Fruit fly (Drosophila melanogaster) whole organism, embryonic: ENCODE measurements around the gene CG9702.
A peak's percentile ranks its signal among the peaks of the same experiment; 100 is the strongest.

Source experiments
- Antp ChIP-seq: fragments of 200-800 bp; sonication (Bioruptor generic); optimal IDR thresholded peaks from 3 replicates; lab custom pipeline; 2016; ENCODE audit warnings: missing biosample characterization, missing genetic modification characterization
- CG14441 ChIP-seq: fragments of 200-800 bp; sonication (Bioruptor generic); IDR thresholded peaks from 2 replicates; pipeline ENCODE4 v1.3.6; 2022; ENCODE audit warnings: missing biosample characterization, missing genetic modification characterization
- CG15269 ChIP-seq: fragments of 200-800 bp; sonication (Bioruptor generic); optimal IDR thresholded peaks from 2 replicates; lab custom pipeline; 2018; ENCODE audit warnings: missing biosample characterization, mild to moderate bottlenecking, missing genetic modification characterization, moderate library complexity
- CG15696 ChIP-seq: fragments of 200-800 bp; sonication (Bioruptor generic); optimal IDR thresholded peaks from 2 replicates; lab custom pipeline; 2019; ENCODE audit warnings: missing biosample characterization, mild to moderate bottlenecking, missing genetic modification characterization, moderate library complexity
- CG1603 ChIP-seq: fragments of 200-800 bp; sonication (Bioruptor generic); optimal IDR thresholded peaks from 2 replicates; lab custom pipeline; 2019; ENCODE audit warnings: missing biosample characterization, mild to moderate bottlenecking, missing genetic modification characterization, moderate library complexity
- CG17568 ChIP-seq: fragments of 200-800 bp; sonication (Bioruptor generic); optimal IDR thresholded peaks from 2 replicates; lab custom pipeline; 2018; ENCODE audit warnings: missing biosample characterization, mild to moderate bottlenecking, missing genetic modification characterization, moderate library complexity
- CG18262 ChIP-seq: fragments of 200-800 bp; optimal IDR thresholded peaks from 3 replicates; lab custom pipeline; 2019; ENCODE audit warnings: missing biosample characterization, mild to moderate bottlenecking, missing genetic modification characterization, moderate library complexity
- CG2120 ChIP-seq: fragments of 200-800 bp; sonication (Bioruptor generic); optimal IDR thresholded peaks from 3 replicates; lab custom pipeline; 2016; ENCODE audit warnings: missing biosample characterization, missing genetic modification characterization
- CG3065 ChIP-seq: fragments of 200-800 bp; sonication (Bioruptor generic); optimal IDR thresholded peaks from 2 replicates; lab custom pipeline; 2016; ENCODE audit warnings: missing biosample characterization, missing genetic modification characterization
- CG31224 ChIP-seq: fragments of 200-800 bp; sonication (Bioruptor generic); IDR thresholded peaks from 2 replicates; pipeline ENCODE4 v1.3.6; 2022; ENCODE audit warnings: missing biosample characterization, missing genetic modification characterization
- CG3163 ChIP-seq: fragments of 200-800 bp; sonication (Bioruptor generic); optimal IDR thresholded peaks from 3 replicates; lab custom pipeline; 2016; ENCODE audit warnings: missing biosample characterization, missing genetic modification characterization
- CG34376 ChIP-seq: fragments of 200-800 bp; sonication (Bioruptor generic); optimal IDR thresholded peaks from 2 replicates; lab custom pipeline; 2018; ENCODE audit warnings: missing biosample characterization, mild to moderate bottlenecking, missing genetic modification characterization
- CG4360 ChIP-seq: fragments of 200-800 bp; sonication (Bioruptor generic); IDR thresholded peaks from 2 replicates; pipeline ENCODE4 v1.3.6; 2022; ENCODE audit warnings: missing biosample characterization, missing genetic modification characterization
- CG43689 ChIP-seq: fragments of 200-800 bp; sonication (Bioruptor generic); IDR thresholded peaks from 2 replicates; pipeline ENCODE4 v1.3.6; 2022; ENCODE audit warnings: missing biosample characterization, missing genetic modification characterization
- CG4617 ChIP-seq: fragments of 200-800 bp; sonication (Bioruptor generic); optimal IDR thresholded peaks from 3 replicates; lab custom pipeline; 2016; ENCODE audit warnings: missing biosample characterization, missing genetic modification characterization, borderline replicate concordance
- CG9609 ChIP-seq: fragments of 200-800 bp; sonication (Bioruptor generic); optimal IDR thresholded peaks from 3 replicates; lab custom pipeline; 2016; ENCODE audit warnings: missing biosample characterization, missing genetic modification characterization
- CG9876 ChIP-seq: fragments of 200-800 bp; sonication (Bioruptor generic); optimal IDR thresholded peaks from 2 replicates; lab custom pipeline; 2016; ENCODE audit warnings: missing biosample characterization, missing genetic modification characterization
- Dip2 ChIP-seq: fragments of 200-800 bp; sonication (Bioruptor generic); IDR thresholded peaks from 2 replicates; pipeline ENCODE4 v1.3.6; 2022; ENCODE audit warnings: missing biosample characterization, missing genetic modification characterization
- Dll ChIP-seq: fragments of 200-800 bp; sonication (Bioruptor generic); IDR thresholded peaks from 4 replicates; pipeline ENCODE4 v1.3.6; 2022; ENCODE audit warnings: missing biosample characterization, missing genetic modification characterization; ENCODE audit not compliant: partially characterized antibody
- Fer1 ChIP-seq: fragments of 200-800 bp; sonication (Bioruptor generic); optimal IDR thresholded peaks from 2 replicates; lab custom pipeline; 2017; ENCODE audit warnings: missing biosample characterization, mild to moderate bottlenecking, missing genetic modification characterization
- Hr51 ChIP-seq, 2 experiments: fragments of 200-800 bp; sonication (Bioruptor generic); optimal IDR thresholded peaks; 2 replicates in 1 of 2; 3 replicates in 1 of 2; lab custom pipeline; 2016 to 2018; ENCODE audit warnings: missing biosample characterization in 2 of 2, missing genetic modification characterization in 2 of 2, mild to moderate bottlenecking in 1 of 2, moderate library complexity in 1 of 2
- Hsf ChIP-seq: fragments of 200-800 bp; sonication (Bioruptor generic); optimal IDR thresholded peaks from 3 replicates; lab custom pipeline; 2016; ENCODE audit warnings: missing biosample characterization, missing genetic modification characterization
- Lhr ChIP-seq: fragments of 200-800 bp; sonication (Bioruptor generic); optimal IDR thresholded peaks from 3 replicates; lab custom pipeline; 2017; ENCODE audit warnings: mild to moderate bottlenecking, missing biosample characterization, missing genetic modification reagents, missing genetic modification characterization
- Max ChIP-seq: fragments of 200-800 bp; sonication (Bioruptor generic); optimal IDR thresholded peaks from 2 replicates; lab custom pipeline; 2016; ENCODE audit warnings: missing biosample characterization, mild to moderate bottlenecking, missing genetic modification characterization
- Meics ChIP-seq: fragments of 200-800 bp; sonication (Bioruptor generic); optimal IDR thresholded peaks from 2 replicates; lab custom pipeline; 2017; ENCODE audit warnings: missing biosample characterization, mild to moderate bottlenecking, missing genetic modification characterization
- Neu2 ChIP-seq: fragments of 200-800 bp; sonication (Bioruptor generic); optimal IDR thresholded peaks from 3 replicates; lab custom pipeline; 2016; ENCODE audit warnings: missing biosample characterization, missing genetic modification characterization, borderline replicate concordance
- Nf-YC ChIP-seq: fragments of 200-800 bp; optimal IDR thresholded peaks from 3 replicates; lab custom pipeline; 2019; ENCODE audit warnings: missing biosample characterization, mild to moderate bottlenecking, missing genetic modification characterization, moderate library complexity
- Oli ChIP-seq: fragments of 200-800 bp; sonication (Bioruptor generic); optimal IDR thresholded peaks from 2 replicates; lab custom pipeline; 2018; ENCODE audit warnings: missing biosample characterization, mild to moderate bottlenecking, missing genetic modification characterization, moderate library complexity
- Opbp ChIP-seq: fragments of 200-800 bp; sonication (Bioruptor generic); IDR thresholded peaks from 3 replicates; pipeline ENCODE4 v1.3.6; 2022; ENCODE audit warnings: missing biosample characterization, missing genetic modification characterization; ENCODE audit not compliant: partially characterized antibody
- Optix ChIP-seq: fragments of 200-800 bp; sonication (Bioruptor generic); IDR thresholded peaks from 3 replicates; pipeline ENCODE4 v1.3.6; 2022; ENCODE audit warnings: missing biosample characterization, missing genetic modification characterization
- Pdp1 ChIP-seq, 2 experiments: fragments of 200-800 bp; sonication (Bioruptor generic); optimal IDR thresholded peaks; 3 replicates each; lab custom pipeline; 2016; ENCODE audit warnings: missing biosample characterization in 2 of 2, missing genetic modification characterization in 2 of 2, mild to moderate bottlenecking in 1 of 2, moderate library complexity in 1 of 2
- Poxn ChIP-seq: fragments of 200-800 bp; sonication (Bioruptor generic); IDR thresholded peaks from 2 replicates; pipeline ENCODE4 v1.3.6; 2022; ENCODE audit warnings: missing biosample characterization, missing genetic modification characterization
- TFAM ChIP-seq: fragments of 200-800 bp; sonication (Bioruptor generic); optimal IDR thresholded peaks from 2 replicates; lab custom pipeline; 2017; ENCODE audit warnings: missing biosample characterization, missing genetic modification characterization, inconsistent platforms
- ash1 ChIP-seq: fragments of 200-800 bp; sonication (Bioruptor generic); optimal IDR thresholded peaks from 2 replicates; lab custom pipeline; 2018; ENCODE audit warnings: missing biosample characterization, mild to moderate bottlenecking, missing genetic modification characterization
- dm ChIP-seq: fragments of 200-800 bp; sonication (Bioruptor generic); optimal IDR thresholded peaks from 3 replicates; lab custom pipeline; 2016; ENCODE audit warnings: missing biosample characterization, missing genetic modification characterization
- dpn ChIP-seq, 2 experiments: fragments of 200-800 bp; sonication (Bioruptor generic); optimal IDR thresholded peaks; 3 replicates each; lab custom pipeline; 2016; ENCODE audit warnings: missing biosample characterization in 2 of 2, missing genetic modification characterization in 2 of 2
- fru ChIP-seq: fragments of >200 bp; optimal IDR thresholded peaks from 2 replicates; lab custom pipeline; 2017
- fu2 ChIP-seq: fragments of 200-800 bp; sonication (Bioruptor generic); optimal IDR thresholded peaks from 2 replicates; lab custom pipeline; 2016; ENCODE audit warnings: missing biosample characterization, missing genetic modification characterization
- grau ChIP-seq: fragments of 200-800 bp; optimal IDR thresholded peaks from 3 replicates; lab custom pipeline; 2019; ENCODE audit warnings: missing biosample characterization, mild to moderate bottlenecking, missing genetic modification characterization, moderate library complexity
- hb ChIP-seq: fragments of 200-800 bp; sonication (Bioruptor generic); IDR thresholded peaks from 3 replicates; pipeline ENCODE4 v1.3.6; 2022; ENCODE audit warnings: missing biosample characterization, missing genetic modification characterization; ENCODE audit not compliant: partially characterized antibody
- lab ChIP-seq: fragments of 200-800 bp; sonication (Bioruptor generic); optimal IDR thresholded peaks from 3 replicates; lab custom pipeline; 2017; ENCODE audit warnings: missing biosample characterization, missing genetic modification characterization, mild to moderate bottlenecking, moderate library complexity, missing genetic modification reagents
- lmd ChIP-seq: fragments of 200-800 bp; sonication (Bioruptor generic); IDR thresholded peaks from 2 replicates; pipeline ENCODE4 v1.3.6; 2022; ENCODE audit warnings: missing biosample characterization, missing genetic modification characterization
- luna ChIP-seq: fragments of 200-800 bp; sonication (Bioruptor generic); optimal IDR thresholded peaks from 2 replicates; lab custom pipeline; 2016; ENCODE audit warnings: missing biosample characterization, missing genetic modification characterization
- org-1 ChIP-seq: fragments of 200-800 bp; sonication (Bioruptor generic); optimal IDR thresholded peaks from 2 replicates; lab custom pipeline; 2017; ENCODE audit warnings: missing biosample characterization, missing genetic modification characterization
- pita ChIP-seq: fragments of 200-800 bp; sonication (Bioruptor generic); optimal IDR thresholded peaks from 2 replicates; lab custom pipeline; 2017; ENCODE audit warnings: missing biosample characterization, mild to moderate bottlenecking, missing genetic modification characterization
- sens ChIP-seq: fragments of 200-800 bp; sonication (Bioruptor generic); peaks from one replicate; lab custom pipeline; 2016; ENCODE audit warnings: missing biosample characterization, missing genetic modification characterization
- sens-2 ChIP-seq: fragments of 200-800 bp; sonication (Bioruptor generic); IDR thresholded peaks from 2 replicates; pipeline ENCODE4 v1.3.6; 2022; ENCODE audit warnings: missing biosample characterization, missing genetic modification characterization
- sob ChIP-seq: fragments of 200-800 bp; sonication (Bioruptor generic); IDR thresholded peaks from 2 replicates; pipeline ENCODE4 v1.3.6; 2022; ENCODE audit warnings: missing biosample characterization, missing genetic modification characterization
- unpg ChIP-seq: fragments of 200-800 bp; sonication (Bioruptor generic); optimal IDR thresholded peaks from 3 replicates; lab custom pipeline; 2018; ENCODE audit warnings: missing biosample characterization, mild to moderate bottlenecking, missing genetic modification characterization, moderate library complexity
- vvl ChIP-seq: fragments of 200-800 bp; sonication (Bioruptor generic); IDR thresholded peaks from 2 replicates; pipeline ENCODE4 v1.3.6; 2022; ENCODE audit warnings: missing biosample characterization, missing genetic modification characterization
- zfh1 ChIP-seq: fragments of 200-800 bp; sonication (Bioruptor generic); IDR thresholded peaks from 3 replicates; pipeline ENCODE4 v1.3.6; 2022; ENCODE audit warnings: missing biosample characterization, missing genetic modification characterization

The CG9702 gene

DNA sequence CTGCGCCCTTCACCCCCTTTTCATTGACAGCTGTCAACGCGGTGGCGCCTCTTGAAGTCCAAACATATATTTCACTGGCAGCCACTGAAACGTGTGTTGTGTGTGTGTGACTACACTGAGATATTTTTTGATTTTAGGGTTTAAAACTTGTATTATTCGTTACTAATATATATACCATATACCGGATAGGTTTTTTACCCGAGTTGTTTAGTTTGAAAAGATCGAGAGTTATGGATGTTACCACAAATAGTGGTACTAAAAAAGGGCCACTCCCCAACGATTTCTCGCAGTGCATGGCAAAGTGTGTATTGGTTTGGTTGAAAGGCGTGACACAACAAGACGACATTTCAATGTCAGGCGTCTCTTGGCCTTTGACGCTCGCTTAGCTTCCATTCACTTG lies 42.8 kb upstream of the CG9702 start (continued):
- TF ChIP-seq CG1603 (tag; lab: Kevin White, UChicago) (peak; percentile 40), luna (GFP tag; lab: Kevin White, UChicago) (no peak), Lhr (GFP tag; lab: Kevin White, UChicago) (no peak), CG9876 (GFP tag; lab: Kevin White, UChicago) (no peak), org-1 (no peak), CG17568 (GFP tag; lab: Kevin White, UChicago) (no peak), CG9609 (GFP tag; lab: Kevin White, UChicago) (no peak), Neu2 (no peak), Pdp1 (GFP tag; optimal IDR thresholded peaks at IDR 0.05; lab: Kevin White, UChicago) (peak in 1 of 2 experiments; percentile 1), ash1 (no peak), lmd (GFP tag; lab: Robert Waterston, UW) (peak; percentile 48; the same call in 1 of the 2 replicates), Nf-YC (peak; percentile 11), fu2 (GFP tag; lab: Kevin White, UChicago) (no peak), CG15269 (tag; lab: Kevin White, UChicago) (peak; percentile 43), Dll (no peak), CG3065 (GFP tag; lab: Kevin White, UChicago) (no peak), dpn (GFP tag; optimal IDR thresholded peaks at IDR 0.05; lab: Kevin White, UChicago) (peak in 1 of 2 experiments; percentile 7), dm (GFP tag; lab: Kevin White, UChicago) (no peak), sens (GFP tag; lab: Kevin White, UChicago) (no peak), CG31224 (GFP tag; lab: Robert Waterston, UW) (peak; percentile 22; the same call in 1 of the 2 replicates), Meics (GFP tag; lab: Kevin White, UChicago) (no peak), CG2120 (GFP tag; lab: Kevin White, UChicago) (peak; percentile 16), Antp (peak; percentile 7), lab (no peak), CG43689 (GFP tag; lab: Robert Waterston, UW) (no peak), Fer1 (no peak), Max (GFP tag; lab: Kevin White, UChicago) (no peak), unpg (GFP tag; lab: Kevin White, UChicago) (peak; percentile 35), CG15696 (no peak), Oli (tag; lab: Kevin White, UChicago) (peak; percentile 27), Dip2 (no peak), Opbp (no peak), Hr51 (GFP tag; optimal IDR thresholded peaks at IDR 0.05; lab: Kevin White, UChicago) (peak in 1 of 2 experiments; percentile 35), sob (GFP tag; lab: Robert Waterston, UW) (no peak), pita (GFP tag; lab: Kevin White, UChicago) (no peak), CG14441 (peak; percentile 11; the same call in 1 of the 2 replicates), Optix (GFP tag; lab: Robert Waterston, UW) (no peak), TFAM (GFP tag; lab: Kevin White, UChicago) (no peak), CG18262 (tag; lab: Kevin White, UChicago) (no peak), Poxn (no peak), vvl (no peak; the same call in 1 of the 2 replicates), CG3163 (GFP tag; lab: Kevin White, UChicago) (no peak), fru (no peak), CG4360 (GFP tag; lab: Robert Waterston, UW) (no peak), sens-2 (no peak), grau (tag; lab: Kevin White, UChicago) (peak; percentile 46), CG4617 (GFP tag; lab: Kevin White, UChicago) (no peak), Hsf (peak; percentile 18), hb (GFP tag; lab: Robert Waterston, UW) (no peak), CG34376 (GFP tag; lab: Kevin White, UChicago) (no peak), zfh1 (GFP tag; lab: Robert Waterston, UW) (0 out of 3 replicates have a peak, but pooled peaks have one; percentile 44)
